Fruit fly (Drosophila melanogaster) whole organism, adult: Measurements from ENCODE around the gene EloB.

Experiments used
- CG11617 ChIP-seq: fragments of 200-800 bp; sonication (Bioruptor generic); optimal IDR thresholded peaks from 2 replicates; lab custom pipeline; 2017; ENCODE audit warnings: mild to moderate bottlenecking, missing biosample characterization, missing genetic modification reagents, missing genetic modification characterization
- CG12768 ChIP-seq: fragments of 200-800 bp; sonication (Bioruptor generic); optimal IDR thresholded peaks from 2 replicates; lab custom pipeline; 2017; ENCODE audit warnings: missing biosample characterization, missing genetic modification characterization, mild to moderate bottlenecking, moderate library complexity, missing genetic modification reagents
- CG14711 ChIP-seq: fragments of 200-800 bp; sonication (Bioruptor generic); optimal IDR thresholded peaks from 2 replicates; lab custom pipeline; 2018; ENCODE audit warnings: missing biosample characterization, mild to moderate bottlenecking, missing genetic modification characterization, moderate library complexity
- CG1620 ChIP-seq: fragments of 200-800 bp; sonication (Bioruptor generic); optimal IDR thresholded peaks from 2 replicates; lab custom pipeline; 2016; ENCODE audit warnings: missing biosample characterization, missing genetic modification characterization
- CG33017 ChIP-seq: fragments of 200-800 bp; sonication (Bioruptor generic); optimal IDR thresholded peaks from 2 replicates; lab custom pipeline; 2018; ENCODE audit warnings: missing biosample characterization, mild to moderate bottlenecking, missing genetic modification characterization, moderate library complexity
- CG5204 ChIP-seq: fragments of 200-800 bp; sonication (Bioruptor generic); optimal IDR thresholded peaks from 2 replicates; lab custom pipeline; 2016; ENCODE audit warnings: missing biosample characterization, missing genetic modification characterization
- CG7045 ChIP-seq: fragments of 200-800 bp; sonication (Bioruptor generic); optimal IDR thresholded peaks from 2 replicates; lab custom pipeline; 2017; ENCODE audit warnings: missing biosample characterization, mild to moderate bottlenecking, missing genetic modification characterization
- CG7101 ChIP-seq: fragments of 200-800 bp; sonication (Bioruptor generic); optimal IDR thresholded peaks from 2 replicates; lab custom pipeline; 2018; ENCODE audit warnings: missing biosample characterization, mild to moderate bottlenecking, missing genetic modification characterization, moderate library complexity
- Clk ChIP-seq: fragments of 200-800 bp; sonication (Bioruptor generic); optimal IDR thresholded peaks from 2 replicates; lab custom pipeline; 2017; ENCODE audit warnings: missing biosample characterization, missing genetic modification characterization
- Crg-1 ChIP-seq: fragments of 200-800 bp; sonication (Bioruptor generic); optimal IDR thresholded peaks from 2 replicates; lab custom pipeline; 2016; ENCODE audit warnings: missing biosample characterization, missing genetic modification characterization
- Hr96 ChIP-seq: fragments of 200-800 bp; sonication (Bioruptor generic); optimal IDR thresholded peaks from 2 replicates; lab custom pipeline; 2016; ENCODE audit warnings: missing biosample characterization, missing genetic modification characterization
- Mnt ChIP-seq: fragments of 200-800 bp; sonication (Bioruptor generic); optimal IDR thresholded peaks from 2 replicates; lab custom pipeline; 2016; ENCODE audit warnings: missing biosample characterization, mild to moderate bottlenecking, missing genetic modification characterization
- bab1 ChIP-seq: fragments of 200-800 bp; sonication (Bioruptor generic); optimal IDR thresholded peaks from 3 replicates; lab custom pipeline; 2019; ENCODE audit warnings: missing biosample characterization, mild to moderate bottlenecking, missing genetic modification characterization, moderate library complexity
- cic ChIP-seq: fragments of 200-800 bp; sonication (Bioruptor generic); optimal IDR thresholded peaks from 2 replicates; lab custom pipeline; 2017; ENCODE audit warnings: missing biosample characterization, mild to moderate bottlenecking, missing genetic modification characterization, moderate library complexity
- cnc ChIP-seq, 2 experiments: fragments of >200 bp; optimal IDR thresholded peaks; 2 replicates each; lab custom pipeline; 2017
- kay ChIP-seq: fragments of 200-800 bp; sonication (Bioruptor generic); peaks from one replicate; lab custom pipeline; 2016; ENCODE audit warnings: missing biosample characterization, missing genetic modification characterization, borderline replicate concordance
- ovo ChIP-seq: fragments of 200-800 bp; sonication (Bioruptor generic); optimal IDR thresholded peaks from 2 replicates; lab custom pipeline; 2016; ENCODE audit warnings: missing biosample characterization, missing genetic modification characterization
- pad ChIP-seq: fragments of 200-800 bp; sonication (Bioruptor generic); optimal IDR thresholded peaks from 3 replicates; lab custom pipeline; 2017; ENCODE audit warnings: missing biosample characterization, missing genetic modification characterization, mild to moderate bottlenecking, moderate library complexity, missing genetic modification reagents
- tj ChIP-seq: fragments of 200-800 bp; sonication (Bioruptor generic); optimal IDR thresholded peaks from 3 replicates; lab custom pipeline; 2017; ENCODE audit warnings: missing biosample characterization, mild to moderate bottlenecking, missing genetic modification characterization, moderate library complexity
- toe ChIP-seq: fragments of 200-800 bp; sonication (Bioruptor generic); optimal IDR thresholded peaks from 2 replicates; lab custom pipeline; 2016; ENCODE audit warnings: missing biosample characterization, missing genetic modification characterization

The EloB gene

dm6 chr3R:20579816-20580215 lies at the start of gene EloB, which contains the start of gene Srp14:
Gene EloB (minus strand): TSS chr3R:20579850.
Gene Srp14 (plus strand): TSS chr3R:20580115.
- TF ChIP-seq bab1 (peak; percentile 94), Crg-1 (GFP tag; lab: Kevin White, UChicago) (peak; percentile 79), Mnt (GFP tag; lab: Kevin White, UChicago) (peak; percentile 85), CG33017 (tag; lab: Kevin White, UChicago) (peak; percentile 79), cnc (optimal IDR thresholded peaks at IDR 0.05; lab: Kevin White, UChicago) (no peak), Hr96 (GFP tag; lab: Kevin White, UChicago) (no peak), CG12768 (GFP tag; lab: Kevin White, UChicago) (peak; percentile 78), CG7045 (GFP tag; lab: Kevin White, UChicago) (peak; percentile 70), toe (no peak), tj (GFP tag; lab: Kevin White, UChicago) (peak; percentile 67), cic (GFP tag; lab: Kevin White, UChicago) (peak; percentile 70), ovo (GFP tag; lab: Kevin White, UChicago) (peak; percentile 71), CG1620 (GFP tag; lab: Kevin White, UChicago) (peak; percentile 91), CG7101 (tag; lab: Kevin White, UChicago) (peak; percentile 90), pad (GFP tag; lab: Kevin White, UChicago) (peak; percentile 71), CG11617 (GFP tag; lab: Kevin White, UChicago) (peak; percentile 91), CG14711 (tag; lab: Kevin White, UChicago) (peak; percentile 81), kay (no peak), CG5204 (GFP tag; lab: Kevin White, UChicago) (no peak), Clk (GFP tag; lab: Kevin White, UChicago) (peak; percentile 71)

DNA sequence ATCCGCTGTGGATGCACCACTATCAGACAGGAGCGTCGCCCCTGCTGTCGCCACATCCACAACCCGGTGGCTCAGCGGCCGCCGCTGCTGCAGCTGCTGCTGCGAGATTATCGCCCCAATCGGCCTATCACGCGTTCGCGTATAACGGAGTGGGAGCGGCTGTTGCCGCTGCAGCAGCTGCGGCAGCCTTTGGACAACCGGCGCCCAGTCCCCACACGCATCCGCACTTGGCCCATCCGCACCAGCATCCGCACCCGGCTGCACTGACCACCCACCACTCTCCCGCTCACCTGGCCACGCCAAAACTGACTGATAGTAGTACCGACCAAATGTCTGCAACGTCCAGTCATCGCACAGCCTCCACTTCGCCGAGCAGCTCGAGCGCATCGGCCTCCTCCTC lies 46.5 kb upstream of the EloB start:
- TF ChIP-seq CG5204 (GFP tag; lab: Kevin White, UChicago) (no peak), bab1 (no peak), pad (GFP tag; lab: Kevin White, UChicago) (no peak), Crg-1 (GFP tag; lab: Kevin White, UChicago) (no peak), kay (no peak), toe (no peak), CG1620 (GFP tag; lab: Kevin White, UChicago) (no peak), ovo (GFP tag; lab: Kevin White, UChicago) (no peak), CG33017 (tag; lab: Kevin White, UChicago) (no peak), CG12768 (GFP tag; lab: Kevin White, UChicago) (no peak), cnc (optimal IDR thresholded peaks at IDR 0.05; lab: Kevin White, UChicago) (no peak), CG11617 (GFP tag; lab: Kevin White, UChicago) (no peak), CG7101 (tag; lab: Kevin White, UChicago) (no peak), cic (GFP tag; lab: Kevin White, UChicago) (no peak), tj (GFP tag; lab: Kevin White, UChicago) (no peak), Mnt (GFP tag; lab: Kevin White, UChicago) (no peak), Hr96 (GFP tag; lab: Kevin White, UChicago) (no peak), CG14711 (tag; lab: Kevin White, UChicago) (no peak), Clk (GFP tag; lab: Kevin White, UChicago) (no peak)

DNA sequence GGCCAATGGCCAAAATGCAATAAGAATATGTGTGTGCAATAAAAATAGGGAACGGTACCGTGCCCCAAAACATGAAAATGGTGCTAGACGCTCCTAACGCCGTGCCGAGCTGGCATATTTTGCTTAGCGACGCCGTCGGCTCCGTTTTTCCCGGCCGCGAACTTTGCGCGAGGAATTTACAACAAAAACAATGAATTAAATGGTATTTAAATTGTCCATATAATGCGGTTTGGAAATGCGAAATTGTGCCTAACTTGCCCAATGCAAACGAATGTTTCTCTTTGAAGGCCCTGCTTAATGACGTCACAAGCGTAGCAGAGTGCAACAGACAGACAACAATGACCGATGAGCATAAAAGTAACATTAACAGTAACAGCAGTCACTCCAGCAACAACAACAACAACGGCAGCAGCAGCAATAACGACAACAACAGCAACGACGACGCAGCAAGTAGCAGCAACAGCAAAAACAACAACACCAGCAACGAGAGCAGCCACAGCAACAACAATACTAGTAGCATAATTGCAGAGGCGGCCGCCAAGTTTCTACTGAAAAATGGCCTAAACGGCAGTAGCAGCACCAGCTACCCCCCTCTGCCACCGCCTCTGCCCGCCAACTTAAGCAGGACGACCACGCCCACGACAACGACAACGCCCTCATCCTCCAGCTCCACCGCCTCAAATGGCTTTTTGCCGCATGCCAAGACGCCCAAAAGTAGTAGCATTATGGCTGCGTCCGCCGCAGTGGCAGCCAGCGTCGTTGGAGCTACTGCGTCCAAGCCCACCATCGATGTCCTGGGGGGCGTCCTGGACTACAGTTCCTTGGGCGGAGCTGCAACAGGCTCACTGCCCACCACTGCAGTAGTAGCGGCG lies 42.9 kb upstream of the EloB start:
- TF ChIP-seq toe (no peak), cic (GFP tag; lab: Kevin White, UChicago) (no peak), CG1620 (GFP tag; lab: Kevin White, UChicago) (no peak), Clk (GFP tag; lab: Kevin White, UChicago) (no peak), CG5204 (GFP tag; lab: Kevin White, UChicago) (no peak), bab1 (no peak), CG12768 (GFP tag; lab: Kevin White, UChicago) (no peak)

DNA sequence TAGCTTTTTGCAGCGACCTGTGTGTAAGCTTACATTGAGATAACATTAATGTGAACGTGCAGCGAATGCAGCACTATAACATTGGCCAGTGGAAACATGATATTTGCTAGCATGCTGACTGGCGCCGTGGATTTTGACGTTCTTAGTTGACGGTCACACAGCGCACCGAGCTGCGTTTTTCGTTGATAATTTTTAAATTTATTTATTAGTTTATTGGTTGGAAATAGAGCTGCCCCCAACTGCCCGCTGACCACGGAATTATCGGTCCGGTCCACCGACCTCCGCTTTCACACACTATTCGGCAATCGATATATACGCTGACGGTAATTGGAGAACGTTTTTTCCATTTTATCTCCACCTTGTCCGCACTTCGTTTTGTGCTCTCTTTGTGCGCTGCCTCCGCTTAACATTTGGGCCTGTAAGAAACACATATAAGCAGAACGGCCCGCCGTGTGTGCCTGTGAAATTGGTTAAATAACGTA lies 42.2 kb upstream of the EloB start, which contains the start of gene H:
Gene H, plus strand, starts transcription at position 134 of the 482 bp plus-strand sequence.
- no peak for TF ChIP-seq CG1620 (GFP tag; lab: Kevin White, UChicago)
- peak; percentile 22 for TF ChIP-seq tj (GFP tag; lab: Kevin White, UChicago)
- no peak for TF ChIP-seq cic (GFP tag; lab: Kevin White, UChicago)
- no peak for TF ChIP-seq CG7101 (tag; lab: Kevin White, UChicago)
- no peak for TF ChIP-seq bab1
- TF ChIP-seq CG11617 (GFP tag; lab: Kevin White, UChicago) = peak; percentile 52
- TF ChIP-seq pad (GFP tag; lab: Kevin White, UChicago) = no peak
- TF ChIP-seq kay = no peak
- TF ChIP-seq Crg-1 (GFP tag; lab: Kevin White, UChicago) = no peak
- peak; percentile 48 for TF ChIP-seq Mnt (GFP tag; lab: Kevin White, UChicago)

DNA sequence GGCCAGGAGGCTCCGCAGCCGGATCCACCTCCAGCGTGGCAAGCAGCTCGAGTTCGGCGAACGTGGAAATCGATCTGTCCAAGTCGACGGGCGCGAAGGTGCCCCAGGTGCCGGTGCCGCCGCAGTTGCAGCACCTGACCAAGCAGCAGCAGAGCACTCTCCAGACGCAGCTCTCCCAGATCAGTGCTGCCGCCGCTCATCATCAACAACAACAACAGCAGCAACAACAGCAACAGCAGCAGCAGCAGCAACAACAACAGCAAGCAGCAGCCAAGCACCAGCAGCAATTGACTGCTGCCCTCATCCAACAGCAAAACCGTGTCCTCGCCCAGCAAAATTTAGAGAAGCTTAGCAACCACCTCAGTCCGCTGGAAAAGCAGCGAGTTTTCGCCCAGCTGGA lies 39.3 kb upstream of the EloB start:
- TF ChIP-seq bab1 (no peak), CG12768 (GFP tag; lab: Kevin White, UChicago) (no peak), kay (no peak), Clk (GFP tag; lab: Kevin White, UChicago) (no peak), cic (GFP tag; lab: Kevin White, UChicago) (no peak), ovo (GFP tag; lab: Kevin White, UChicago) (no peak), CG11617 (GFP tag; lab: Kevin White, UChicago) (no peak)
